Worm (Caenorhabditis elegans): ENCODE measurements around the gene K08F8.15.

Gene K08F8.15

ce11 chrII:8785875-8786274, 19.3 kb downstream of the K08F8.15 start (continued):
- TF ChIP-seq dmd-9 (GFP tag; IDR thresholded peaks at IDR 0.05), result no peak
- TF ChIP-seq unc-39 (tag; optimal IDR thresholded peaks at IDR 0.05), result no peak
- no peak for TF ChIP-seq nhr-76 (tag; optimal IDR thresholded peaks at IDR 0.05)
- TF ChIP-seq egl-43 (GFP tag; IDR thresholded peaks at IDR 0.05), result peak; percentile 60
- peak; percentile 37 for TF ChIP-seq mxl-3 (GFP tag; optimal IDR thresholded peaks at IDR 0.05)

DNA sequence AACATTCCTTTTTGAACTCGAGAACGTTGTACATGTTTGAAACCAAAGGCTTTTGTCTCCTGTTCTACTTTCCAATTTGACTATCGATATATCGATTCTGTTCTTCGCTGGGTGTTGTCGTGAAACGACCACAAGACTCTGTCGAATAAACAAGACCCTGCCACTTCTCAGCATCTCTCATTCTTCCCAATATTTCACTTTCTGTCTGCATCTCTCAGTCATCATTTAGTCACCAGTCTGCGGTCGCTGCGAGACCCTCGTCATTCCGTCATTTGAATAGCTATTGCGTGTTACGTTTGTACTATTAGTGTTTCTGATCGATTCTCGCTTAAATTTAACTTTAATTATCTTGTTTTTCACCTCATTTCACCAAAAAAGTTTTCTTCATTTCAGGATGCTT, 20.8 kb downstream of the K08F8.15 start:
- TF ChIP-seq Y75B8A.6 (GFP tag; IDR thresholded peaks at IDR 0.05) (no peak), nhr-25 (tag; optimal IDR thresholded peaks at IDR 0.05; ENCODE audit: borderline replicate concordance, insufficient read depth) (peak; percentile 83), fos-1 (tag; optimal IDR thresholded peaks at IDR 0.05) (no peak), T26A8.4 (GFP tag; IDR thresholded peaks at IDR 0.05) (peak; percentile 91), lin-38 (GFP tag; IDR thresholded peaks at IDR 0.05) (peak; percentile 60; the same call in 1 of the 2 replicates), nhr-11 (tag; optimal IDR thresholded peaks at IDR 0.05) (peak; percentile 97), lsy-2 (tag; optimal IDR thresholded peaks at IDR 0.05) (peak; percentile 74 to 94), daf-16 (GFP tag; optimal IDR thresholded peaks at IDR 0.05) (peak; percentile 64 to 73), daf-16 (tag; optimal IDR thresholded peaks at IDR 0.05) (peak; percentile 99), snpc-1.2 (GFP tag; IDR thresholded peaks at IDR 0.05) (peak; percentile 58), dpl-1 (GFP tag; optimal IDR thresholded peaks at IDR 0.05) (peak; percentile 78), ceh-20 (GFP tag; IDR thresholded peaks at IDR 0.05) (peak; percentile 83), ceh-62 (tag; optimal IDR thresholded peaks at IDR 0.05) (no peak), spr-1 (tag; optimal IDR thresholded peaks at IDR 0.05) (peak; percentile 71), Y5F2A.4 (GFP tag; optimal IDR thresholded peaks at IDR 0.05) (no peak), lim-7 (GFP tag; IDR thresholded peaks at IDR 0.05) (no peak), D1046.2 (GFP tag; IDR thresholded peaks at IDR 0.05) (no peak), ztf-7 (tag; optimal IDR thresholded peaks at IDR 0.05) (peak; percentile 78), daf-8 (GFP tag; IDR thresholded peaks at IDR 0.05) (no peak), set-16 (GFP tag; IDR thresholded peaks at IDR 0.05) (peak; percentile 25; the same call in 1 of the 2 replicates), ces-1 (GFP tag; optimal IDR thresholded peaks at IDR 0.05) (no peak), aly-2 (tag; optimal IDR thresholded peaks at IDR 0.05) (no peak), nhr-77 (tag; optimal IDR thresholded peaks at IDR 0.05) (peak; percentile 87), Y48G9A.11 (GFP tag; IDR thresholded peaks at IDR 0.05) (no peak), mep-1 (tag; optimal IDR thresholded peaks at IDR 0.05) (peak; percentile 88), vab-7 (GFP tag; IDR thresholded peaks at IDR 0.05) (peak; percentile 61), ZK546.5 (tag; optimal IDR thresholded peaks at IDR 0.05) (peak in 1 of 2 experiments; percentile 22), attf-4 (tag; optimal IDR thresholded peaks at IDR 0.05) (no peak), skn-1 (tag; optimal IDR thresholded peaks at IDR 0.05) (peak; percentile 75), madf-9 (GFP tag; conservative IDR thresholded peaks at IDR 0.05) (peak; percentile 50; the same call in 1 of the 2 replicates), hlh-11 (tag; optimal IDR thresholded peaks at IDR 0.05) (peak; percentile 94), zip-11 (GFP tag; IDR thresholded peaks at IDR 0.05) (no peak), madf-5 (GFP tag; IDR thresholded peaks at IDR 0.05) (no peak), daf-12 (tag; optimal IDR thresholded peaks at IDR 0.05) (no peak), ceh-82 (tag; optimal IDR thresholded peaks at IDR 0.05) (no peak), Y105C5A.15 (GFP tag; IDR thresholded peaks at IDR 0.05) (no peak), zip-2 (tag; optimal IDR thresholded peaks at IDR 0.05) (peak; percentile 59), nhr-237 (tag; optimal IDR thresholded peaks at IDR 0.05) (no peak), aha-1 (tag) (peak; percentile 99), nhr-41 (GFP tag; IDR thresholded peaks at IDR 0.05) (peak; percentile 35; the same call in 1 of the 2 replicates), zfp-3 (GFP tag; conservative IDR thresholded peaks at IDR 0.05) (peak; percentile 86), lir-3 (tag; optimal IDR thresholded peaks at IDR 0.05) (no peak), F10B5.3 (tag; optimal IDR thresholded peaks at IDR 0.05) (no peak), nhr-6 (tag; optimal IDR thresholded peaks at IDR 0.05) (peak; percentile 89), hlh-30 (tag; optimal IDR thresholded peaks at IDR 0.05; ENCODE audit: insufficient read depth) (peak; percentile 100), mdl-1 (tag; optimal IDR thresholded peaks at IDR 0.05) (peak in 1 of 2 experiments; percentile 83), unc-130 (GFP tag; optimal IDR thresholded peaks at IDR 0.05) (no peak)

Measured in whole organism, L4 larva.